Fruit fly (Drosophila melanogaster) S2 (cell line): ENCODE data around the gene amd.

Experiments
- CG8478 ChIP-seq: fragments of >200 bp; optimal IDR thresholded peaks from 2 replicates; lab custom pipeline; 2018
- CTCF ChIP-seq, 2 experiments: fragments of >200 bp; optimal IDR thresholded peaks; 2 replicates each; lab custom pipeline; 2018

DNA sequence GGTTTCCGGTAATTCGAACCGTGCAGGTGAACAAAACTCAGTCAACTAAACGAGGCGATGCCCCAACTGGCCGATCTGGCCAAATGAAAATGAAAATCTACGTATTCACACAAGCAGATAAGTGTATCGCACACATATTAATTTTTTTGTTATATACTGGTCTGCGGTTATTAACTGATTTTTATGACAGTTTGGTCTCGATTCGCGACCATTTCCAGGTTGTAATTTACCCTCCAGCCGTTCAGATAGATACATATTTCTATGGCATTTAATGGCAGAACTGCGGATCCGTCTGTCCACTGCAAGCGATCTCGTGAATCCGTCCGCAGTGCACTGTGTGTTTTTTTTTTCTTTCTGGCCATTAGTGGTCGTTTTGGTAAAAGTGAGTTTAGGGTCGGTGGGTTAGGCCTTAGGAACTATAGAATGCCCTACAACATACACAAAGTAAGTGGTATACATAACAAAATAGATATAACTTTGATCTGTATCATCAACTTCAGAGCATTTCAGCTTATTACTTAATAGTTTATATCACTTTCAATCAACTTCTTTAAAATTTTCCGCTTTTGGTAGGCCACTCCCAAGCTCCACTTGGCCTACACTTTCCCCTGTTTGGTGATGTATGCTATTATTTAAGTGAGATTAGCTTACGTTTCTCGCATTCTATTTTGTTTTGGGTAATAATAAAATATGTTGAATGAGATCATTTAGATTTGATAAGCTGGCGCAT lies 35.7 kb upstream of the amd start, which contains the start of gene CG17572:
- no peak for TF ChIP-seq CTCF (optimal IDR thresholded peaks at IDR 0.05; lab: Kevin White, UChicago)
- TF ChIP-seq CG8478 (lab: Kevin White, UChicago): no peak
